Fruit fly (Drosophila melanogaster) S2 (cell line): ENCODE results near the gene CG14452.
A peak's percentile ranks its signal among the peaks of the same experiment; 100 is the strongest.
"Not testable (repeated sequence)": the region's sequence is repeated elsewhere in the genome, so short reads cannot be mapped to it uniquely, and the experiment has no call there.

ENCODE experiments used
- CG8478 ChIP-seq: fragments of >200 bp; optimal IDR thresholded peaks from 2 replicates; lab custom pipeline; 2018
- CTCF ChIP-seq, 2 experiments: fragments of >200 bp; optimal IDR thresholded peaks; 2 replicates each; lab custom pipeline; 2018

Gene CG14452

dm6 chr3L:22696930-22697329 is 1.2 kb downstream of the CG14452 start, which contains the start of gene CG32453:
TSS of gene CG32453 (plus strand) at chr3L:22697230.
- not testable (repeated sequence) for TF ChIP-seq CTCF (optimal IDR thresholded peaks at IDR 0.05; lab: Kevin White, UChicago); CG8478 (lab: Kevin White, UChicago)

dm6 chr3L:22699133-22699532 is 3.4 kb downstream of the CG14452 start, which contains the start of gene CG45116:
TSS of gene CG45116 (plus strand) at chr3L:22699433.
- TF ChIP-seq CG8478 (lab: Kevin White, UChicago) (no peak), CTCF (optimal IDR thresholded peaks at IDR 0.05; lab: Kevin White, UChicago) (no peak)

DNA sequence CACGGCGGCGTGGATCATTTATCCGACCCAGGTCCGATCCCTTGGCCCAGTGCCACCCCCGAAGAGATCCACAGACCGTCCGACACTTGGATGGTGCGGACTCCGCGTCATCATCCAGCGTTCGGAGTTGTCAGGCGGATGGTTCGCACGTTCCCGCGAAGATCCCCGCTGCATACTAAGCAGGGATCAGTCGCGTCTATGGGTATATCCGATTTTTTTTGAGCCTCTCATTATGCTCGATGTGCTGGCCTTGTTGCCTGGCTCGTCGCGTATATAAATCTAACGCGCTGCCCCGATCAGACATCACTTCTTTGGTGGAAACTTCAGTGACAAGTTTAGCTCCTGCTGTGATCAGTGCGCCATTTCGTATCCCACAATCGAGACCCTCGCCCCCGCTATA is 16.1 kb downstream of the CG14452 start, which contains the start of gene CG11370:
Gene CG11370, plus strand, starts transcription at position 301 of the 400 bp plus-strand sequence.
- no peak for TF ChIP-seq CG8478 (lab: Kevin White, UChicago)
- TF ChIP-seq CTCF (optimal IDR thresholded peaks at IDR 0.05; lab: Kevin White, UChicago): no peak

DNA sequence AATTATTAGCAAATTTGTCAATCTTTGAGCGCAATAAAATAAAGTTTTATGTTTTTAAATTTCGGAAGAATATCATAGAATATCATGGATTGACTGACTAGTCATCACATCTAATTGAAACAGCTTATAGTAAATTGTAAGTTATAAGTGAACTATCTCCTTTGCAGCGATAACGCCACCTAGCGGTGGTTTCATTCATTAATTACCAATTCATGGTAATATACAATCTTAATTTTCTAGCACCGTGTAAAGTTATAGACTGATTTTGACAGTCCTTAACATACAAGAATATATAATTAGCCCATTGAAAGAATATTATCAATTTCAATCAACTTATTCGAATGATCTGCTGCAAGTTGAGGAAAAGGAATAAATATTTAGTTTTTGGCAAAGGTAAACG is 17.9 kb downstream of the CG14452 start:
- TF ChIP-seq CG8478 (lab: Kevin White, UChicago) (no peak), CTCF (optimal IDR thresholded peaks at IDR 0.05; lab: Kevin White, UChicago) (peak; percentile 70 to 82)

DNA sequence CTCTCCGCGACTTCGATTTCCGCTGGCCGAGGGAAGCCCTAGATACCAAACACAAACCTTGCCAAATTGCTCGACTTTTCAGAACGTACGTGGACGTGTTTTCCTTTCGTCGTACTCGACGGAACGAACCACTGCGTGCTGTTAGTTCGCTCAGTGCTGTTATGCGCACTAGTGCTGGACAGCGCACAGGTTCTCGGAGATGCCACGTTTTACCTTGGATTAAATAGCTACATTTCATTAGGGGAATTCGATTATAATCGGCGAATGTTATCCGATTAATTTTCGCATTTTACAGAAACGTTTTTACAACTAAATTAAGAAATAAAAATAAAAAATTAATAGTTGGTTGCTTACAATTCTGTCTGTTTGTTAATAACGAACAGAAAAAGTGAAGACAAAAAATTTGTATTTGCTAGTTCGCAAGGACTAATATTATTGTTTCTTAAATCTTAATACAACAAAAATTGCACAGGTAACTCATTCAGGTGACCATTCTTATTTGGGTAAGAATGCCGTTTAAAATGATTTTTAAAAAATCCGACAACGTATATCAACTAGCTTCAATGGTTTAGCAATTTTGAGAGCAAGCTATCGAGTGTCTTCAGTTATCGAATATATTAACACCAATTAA is 21.5 kb downstream of the CG14452 start, which contains the start of the genes ArfGAP3 and CG32452:
Gene ArfGAP3, minus strand, starts transcription at position 441 of the 631 bp plus-strand sequence.
Gene CG32452, plus strand, starts transcription at position 592 of the 631 bp plus-strand sequence.
- TF ChIP-seq CTCF (optimal IDR thresholded peaks at IDR 0.05; lab: Kevin White, UChicago) (peak; percentile 24 to 48), CG8478 (lab: Kevin White, UChicago) (no peak)

dm6 chr3L:22720694-22721270 is 25.0 kb downstream of the CG14452 start, which contains the start of gene mael:
TSS of gene mael (plus strand) at chr3L:22721203.
- TF ChIP-seq CTCF (optimal IDR thresholded peaks at IDR 0.05; lab: Kevin White, UChicago); CG8478 (lab: Kevin White, UChicago): not testable (repeated sequence)

DNA sequence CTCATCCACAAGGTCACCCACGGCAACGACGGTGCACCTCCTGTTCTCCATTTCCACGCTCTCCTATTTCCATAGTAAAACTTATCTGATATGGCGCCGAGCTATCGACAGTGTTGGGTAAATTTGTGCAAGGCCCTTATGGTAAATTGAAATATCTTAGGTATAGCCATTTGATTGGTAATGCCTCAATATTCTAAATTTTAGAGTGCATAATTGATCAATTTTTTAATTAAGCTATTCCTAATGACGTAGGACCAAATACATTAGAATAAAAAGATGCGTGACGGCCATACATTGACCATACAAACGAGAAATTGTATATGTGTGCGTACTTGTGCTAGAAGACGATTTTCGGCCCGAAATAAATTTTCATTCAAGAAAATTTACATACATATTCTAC is 26.2 kb downstream of the CG14452 start, which contains the start of gene CG14451:
Gene CG14451, minus strand, starts transcription at position 101 of the 400 bp plus-strand sequence.
- TF ChIP-seq CTCF (optimal IDR thresholded peaks at IDR 0.05; lab: Kevin White, UChicago): no peak
- TF ChIP-seq CG8478 (lab: Kevin White, UChicago): no peak

dm6 chr3L:22724046-22724771 is 28.5 kb downstream of the CG14452 start:
- TF ChIP-seq CG8478 (lab: Kevin White, UChicago) (no peak), CTCF (optimal IDR thresholded peaks at IDR 0.05; lab: Kevin White, UChicago) (no peak)

DNA sequence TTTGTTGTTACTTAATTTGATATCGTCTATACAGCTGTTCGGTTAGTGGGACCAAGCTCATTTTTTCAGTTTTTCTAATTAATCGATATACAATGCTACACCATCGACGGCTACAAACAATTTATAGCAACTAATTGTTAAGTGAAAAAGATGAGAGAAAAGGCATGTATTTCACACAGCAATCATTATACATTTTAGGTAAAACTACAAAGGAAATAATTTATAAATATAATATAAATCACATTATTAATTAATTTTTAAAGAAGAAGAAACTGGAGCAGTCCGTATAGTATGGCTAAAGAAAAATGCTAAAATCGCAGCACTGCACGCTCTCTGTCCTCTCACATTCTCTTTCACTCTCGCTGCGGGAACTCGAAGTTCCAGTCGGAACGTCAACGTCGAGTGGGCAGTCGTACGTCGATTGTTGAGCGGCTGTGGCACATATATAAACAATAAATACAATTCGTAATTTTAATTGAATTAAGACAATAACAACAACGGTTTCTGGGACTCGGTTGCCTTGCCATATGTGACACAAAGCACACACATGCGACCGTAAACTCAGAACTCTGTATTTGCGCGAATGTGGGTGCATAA is 32.1 kb downstream of the CG14452 start, which contains the start of the genes CG14450 and CG11367:
Gene CG14450, minus strand, starts transcription at position 51 of the 597 bp plus-strand sequence.
Gene CG11367, plus strand, starts transcription at position 373 of the 597 bp plus-strand sequence.
- TF ChIP-seq CG8478 (lab: Kevin White, UChicago): no peak
- TF ChIP-seq CTCF (optimal IDR thresholded peaks at IDR 0.05; lab: Kevin White, UChicago): no peak

DNA sequence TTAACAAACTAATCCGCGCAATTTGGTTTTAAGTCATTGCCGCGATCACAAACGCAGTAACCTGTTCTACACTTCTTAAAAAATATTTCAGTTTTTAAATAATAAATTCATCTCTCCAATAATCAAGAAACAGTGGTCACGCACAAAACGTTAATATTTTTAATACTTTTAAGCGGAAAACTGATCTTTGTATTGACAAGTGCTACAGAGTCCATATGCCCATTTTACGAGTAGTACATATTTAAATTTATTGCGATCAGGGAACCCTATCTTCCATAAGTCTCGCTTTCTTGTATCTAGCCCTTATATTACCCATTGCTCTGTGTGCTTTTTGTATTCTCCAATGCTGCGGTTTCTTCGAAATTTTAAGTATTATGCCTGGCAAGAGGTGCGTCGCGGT is 33.7 kb downstream of the CG14452 start, which contains the start of gene CG32454:
Gene CG32454, plus strand, starts transcription at position 301 of the 400 bp plus-strand sequence.
- TF ChIP-seq CG8478 (lab: Kevin White, UChicago) (no peak), CTCF (optimal IDR thresholded peaks at IDR 0.05; lab: Kevin White, UChicago) (no peak)

DNA sequence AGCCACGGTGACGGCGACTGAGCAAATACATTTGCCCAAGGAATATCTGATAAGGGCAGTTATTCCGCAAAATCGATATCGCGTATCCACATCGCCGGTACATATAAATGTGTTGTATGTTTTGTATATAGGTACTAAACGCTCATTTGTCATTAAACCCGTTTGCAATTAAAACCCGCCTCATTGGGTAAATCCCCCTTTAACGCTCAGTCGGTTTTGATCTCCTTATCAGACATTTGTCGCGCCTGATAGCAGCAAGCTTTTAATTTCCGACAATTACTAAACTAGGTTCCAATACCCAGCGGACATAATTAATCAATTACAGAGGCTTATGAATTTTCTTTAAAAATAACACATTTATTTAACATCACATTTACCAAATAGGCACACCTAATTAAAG is 35.6 kb downstream of the CG14452 start:
- TF ChIP-seq CG8478 (lab: Kevin White, UChicago) (no peak), CTCF (optimal IDR thresholded peaks at IDR 0.05; lab: Kevin White, UChicago) (no peak)

DNA sequence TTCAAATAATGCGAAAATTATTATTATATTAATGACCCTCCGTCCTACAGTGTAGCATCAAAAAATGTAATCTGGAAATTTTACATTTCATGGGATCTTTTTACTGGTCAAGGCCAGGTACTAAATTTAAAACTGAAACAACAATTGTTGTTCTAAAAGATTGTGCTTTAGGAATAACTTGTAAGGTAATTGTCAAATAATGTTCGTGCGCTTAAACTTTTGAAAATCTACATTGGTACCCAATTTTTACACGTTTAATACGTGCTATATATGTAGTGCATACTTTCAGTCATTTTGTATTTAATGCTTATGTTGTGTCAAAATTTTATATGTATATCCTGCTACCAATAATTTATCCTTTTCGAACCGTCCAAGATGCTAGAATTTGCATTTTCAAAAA is 37.9 kb downstream of the CG14452 start:
- no peak for TF ChIP-seq CG8478 (lab: Kevin White, UChicago)

- TF ChIP-seq CTCF (optimal IDR thresholded peaks at IDR 0.05; lab: Kevin White, UChicago) (no peak), CG8478 (lab: Kevin White, UChicago) (no peak)
These were observed 42.2 kb downstream of the CG14452 start, which contains the start of gene CG11241 for dm6 chr3L:22737732-22738611. TSS of gene CG11241 (minus strand) at chr3L:22738420.
